Fruit fly (Drosophila melanogaster): ENCODE measurements around the gene CG7492.

DNA sequence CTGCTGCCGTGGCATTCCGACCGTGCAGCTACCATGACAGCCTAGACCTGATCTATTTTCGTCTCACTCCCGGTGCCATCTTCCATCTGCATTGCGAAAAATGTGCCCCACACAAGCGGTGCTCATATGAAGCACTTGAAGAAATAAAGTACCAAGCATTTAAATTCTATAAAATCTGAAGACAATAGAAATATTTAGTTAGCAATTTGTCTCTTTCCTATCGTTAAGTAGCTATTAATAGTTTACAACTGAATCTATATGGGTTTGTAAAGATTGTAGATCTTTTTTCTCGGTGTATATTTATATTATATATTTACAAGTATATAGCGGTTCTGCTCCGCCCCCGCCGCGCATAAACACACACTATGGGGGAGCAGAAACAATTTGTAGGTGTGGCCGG lies 43.3 kb downstream of the CG7492 start:
- TF ChIP-seq Dfd (GFP tag; optimal IDR thresholded peaks at IDR 0.05) = no peak
- TF ChIP-seq Dif (GFP tag; optimal IDR thresholded peaks at IDR 0.05; ENCODE audit: partially characterized antibody) = no peak
- no peak for TF ChIP-seq psq (GFP tag; optimal IDR thresholded peaks at IDR 0.05)
- no peak for TF ChIP-seq sage (GFP tag; optimal IDR thresholded peaks at IDR 0.05)
- TF ChIP-seq Vsx2 (GFP tag; optimal IDR thresholded peaks at IDR 0.05; ENCODE audit: partially characterized antibody) = no peak
- no peak for TF ChIP-seq pan (optimal IDR thresholded peaks at IDR 0.05)
